Worm (Caenorhabditis elegans) whole organism, L2 larva: ENCODE data around the gene B0353.1.

Source experiments
- F13H6.1 ChIP-seq: sonication (generic microtip); optimal IDR thresholded peaks from 2 replicates; lab custom pipeline; 2016; ENCODE audit warnings: missing genetic modification characterization, missing compliant biosample characterization
- R02D3.7 ChIP-seq: fragments of 150-350 bp; optimal IDR thresholded peaks from 2 replicates; lab custom pipeline; 2014; ENCODE audit warnings: missing biosample characterization, missing genetic modification characterization
- Y55F3AM.14 ChIP-seq: fragments of 200-800 bp; sonication (Bioruptor generic); optimal IDR thresholded peaks from 2 replicates; lab custom pipeline; 2018; ENCODE audit warnings: mild to moderate bottlenecking, missing genetic modification characterization, missing compliant biosample characterization
- ZK546.5 ChIP-seq: sonication (generic microtip); optimal IDR thresholded peaks from 2 replicates; lab custom pipeline; 2017; ENCODE audit warnings: missing biosample characterization, missing genetic modification characterization
- alr-1 ChIP-seq: fragments of 150-350 bp; optimal IDR thresholded peaks from 2 replicates; lab custom pipeline; 2014; ENCODE audit warnings: missing biosample characterization, missing genetic modification characterization
- ama-1 ChIP-seq: fragments of 150-350 bp; optimal IDR thresholded peaks from 2 replicates; lab custom pipeline; 2018; ENCODE audit warnings: inconsistent platforms
- blmp-1 ChIP-seq: sonication (generic microtip); optimal IDR thresholded peaks from 2 replicates; lab custom pipeline; 2017; ENCODE audit warnings: missing genetic modification characterization, mild to moderate bottlenecking, missing compliant biosample characterization, antibody characterized with exemption, moderate library complexity; ENCODE audit not compliant: insufficient read depth
- ceh-16 ChIP-seq: fragments of 150-350 bp; optimal IDR thresholded peaks from 2 replicates; lab custom pipeline; 2014; ENCODE audit warnings: missing biosample characterization, missing genetic modification characterization
- crh-2 ChIP-seq: sonication (generic microtip); optimal IDR thresholded peaks from 2 replicates; lab custom pipeline; 2017; ENCODE audit warnings: missing biosample characterization, missing genetic modification characterization
- dmd-4 ChIP-seq: sonication (generic microtip); optimal IDR thresholded peaks from 2 replicates; lab custom pipeline; 2017; ENCODE audit warnings: missing biosample characterization, missing genetic modification characterization
- egl-27 ChIP-seq: sonication (generic microtip); optimal IDR thresholded peaks from 3 replicates; lab custom pipeline; 2017; ENCODE audit warnings: missing biosample characterization, missing genetic modification reagents, missing genetic modification characterization
- elt-1 ChIP-seq: fragments of 150-350 bp; optimal IDR thresholded peaks from 2 replicates; lab custom pipeline; 2014; ENCODE audit warnings: missing biosample characterization, missing genetic modification characterization
- elt-3 ChIP-seq: sonication (generic microtip); optimal IDR thresholded peaks from 2 replicates; lab custom pipeline; 2017; ENCODE audit warnings: missing biosample characterization, missing genetic modification characterization
- fos-1 ChIP-seq: fragments of 150-350 bp; optimal IDR thresholded peaks from 2 replicates; lab custom pipeline; 2014; ENCODE audit warnings: missing biosample characterization, missing genetic modification characterization
- gmeb-1 ChIP-seq: fragments of 150-350 bp; optimal IDR thresholded peaks from 2 replicates; lab custom pipeline; 2014; ENCODE audit warnings: missing biosample characterization, missing genetic modification characterization
- lin-11 ChIP-seq: fragments of 150-350 bp; sonication (generic microtip); optimal IDR thresholded peaks from 2 replicates; lab custom pipeline; 2014; ENCODE audit warnings: missing biosample characterization, missing genetic modification characterization, inconsistent platforms, mixed read lengths
- lin-13 ChIP-seq: fragments of 150-350 bp; optimal IDR thresholded peaks from 2 replicates; lab custom pipeline; 2014; ENCODE audit warnings: missing biosample characterization, missing genetic modification reagents, missing genetic modification characterization
- lsy-2 ChIP-seq, 2 experiments: fragments of 150-350 bp in 1 of 2; sonication (generic microtip) in 1 of 2; optimal IDR thresholded peaks; 2 replicates each; lab custom pipeline; 2014 to 2017; ENCODE audit warnings: missing biosample characterization in 2 of 2, missing genetic modification characterization in 2 of 2
- mab-5 ChIP-seq: fragments of 150-350 bp; optimal IDR thresholded peaks from 2 replicates; lab custom pipeline; 2014; ENCODE audit warnings: missing biosample characterization, missing genetic modification characterization
- mbf-1 ChIP-seq: sonication (generic microtip); optimal IDR thresholded peaks from 2 replicates; lab custom pipeline; 2017; ENCODE audit warnings: missing biosample characterization, missing genetic modification characterization
- mdl-1 ChIP-seq, 2 experiments: fragments of 150-350 bp in 1 of 2; sonication (generic microtip) in 1 of 2; optimal IDR thresholded peaks; 2 replicates each; lab custom pipeline; 2017; ENCODE audit warnings: missing biosample characterization in 2 of 2, missing genetic modification characterization in 2 of 2
- nhr-10 ChIP-seq: sonication (generic microtip); optimal IDR thresholded peaks from 2 replicates; lab custom pipeline; 2017; ENCODE audit warnings: missing biosample characterization, missing genetic modification characterization
- nhr-21 ChIP-seq: fragments of 150-350 bp; optimal IDR thresholded peaks from 2 replicates; lab custom pipeline; 2014; ENCODE audit warnings: missing biosample characterization, missing genetic modification characterization
- nhr-23 ChIP-seq: fragments of 150-350 bp; optimal IDR thresholded peaks from 2 replicates; lab custom pipeline; 2014; ENCODE audit warnings: missing biosample characterization, missing genetic modification reagents, missing genetic modification characterization
- nhr-237 ChIP-seq: fragments of 150-350 bp; optimal IDR thresholded peaks from 2 replicates; lab custom pipeline; 2014; ENCODE audit warnings: missing biosample characterization, missing genetic modification characterization
- nhr-25 ChIP-seq: fragments of 150-350 bp; sonication (generic microtip); optimal IDR thresholded peaks from 3 replicates; lab custom pipeline; 2014; ENCODE audit warnings: missing biosample characterization, missing genetic modification characterization
- nhr-6 ChIP-seq: fragments of 150-350 bp; optimal IDR thresholded peaks from 2 replicates; lab custom pipeline; 2014; ENCODE audit warnings: missing biosample characterization, missing genetic modification characterization
- nhr-77 ChIP-seq: fragments of 150-350 bp; optimal IDR thresholded peaks from 2 replicates; lab custom pipeline; 2014; ENCODE audit warnings: missing biosample characterization, missing genetic modification characterization
- peb-1 ChIP-seq: fragments of 150-350 bp; optimal IDR thresholded peaks from 2 replicates; lab custom pipeline; 2014; ENCODE audit warnings: missing biosample characterization, missing genetic modification characterization
- sem-4 ChIP-seq: fragments of 150-350 bp; optimal IDR thresholded peaks from 2 replicates; lab custom pipeline; 2014; ENCODE audit warnings: missing biosample characterization, missing genetic modification reagents, missing genetic modification characterization
- skn-1 ChIP-seq: sonication (generic microtip); optimal IDR thresholded peaks from 2 replicates; lab custom pipeline; 2017; ENCODE audit warnings: missing biosample characterization, missing genetic modification characterization
- sma-3 ChIP-seq: sonication (generic microtip); optimal IDR thresholded peaks from 2 replicates; lab custom pipeline; 2016; ENCODE audit warnings: missing genetic modification reagents, missing genetic modification characterization, missing compliant biosample characterization
- sma-9 ChIP-seq, 2 experiments: fragments of 150-350 bp in 1 of 2; sonication (generic microtip) in 1 of 2; optimal IDR thresholded peaks; 2 replicates each; lab custom pipeline; 2014 to 2016; ENCODE audit warnings: missing genetic modification characterization in 2 of 2, mild to moderate bottlenecking in 1 of 2, missing biosample characterization in 1 of 2, missing compliant biosample characterization in 1 of 2, missing genetic modification reagents in 1 of 2, moderate library complexity in 1 of 2
- unc-39 ChIP-seq: fragments of 150-350 bp; optimal IDR thresholded peaks from 2 replicates; lab custom pipeline; 2014; ENCODE audit warnings: missing biosample characterization, missing genetic modification characterization
- unc-55 ChIP-seq: fragments of 150-350 bp; sonication (generic microtip); optimal IDR thresholded peaks from 3 replicates; lab custom pipeline; 2014; ENCODE audit warnings: missing biosample characterization, missing genetic modification reagents, missing genetic modification characterization
- unc-62 ChIP-seq: fragments of 150-350 bp; optimal IDR thresholded peaks from 2 replicates; lab custom pipeline; 2014; ENCODE audit warnings: missing biosample characterization, missing genetic modification reagents, missing genetic modification characterization
- zag-1 ChIP-seq: fragments of 150-350 bp; optimal IDR thresholded peaks from 2 replicates; lab custom pipeline; 2014; ENCODE audit warnings: missing biosample characterization, missing genetic modification characterization
- ztf-4 ChIP-seq: fragments of 150-350 bp; optimal IDR thresholded peaks from 2 replicates; lab custom pipeline; 2014; ENCODE audit warnings: missing biosample characterization, missing genetic modification characterization

Gene B0353.1

DNA sequence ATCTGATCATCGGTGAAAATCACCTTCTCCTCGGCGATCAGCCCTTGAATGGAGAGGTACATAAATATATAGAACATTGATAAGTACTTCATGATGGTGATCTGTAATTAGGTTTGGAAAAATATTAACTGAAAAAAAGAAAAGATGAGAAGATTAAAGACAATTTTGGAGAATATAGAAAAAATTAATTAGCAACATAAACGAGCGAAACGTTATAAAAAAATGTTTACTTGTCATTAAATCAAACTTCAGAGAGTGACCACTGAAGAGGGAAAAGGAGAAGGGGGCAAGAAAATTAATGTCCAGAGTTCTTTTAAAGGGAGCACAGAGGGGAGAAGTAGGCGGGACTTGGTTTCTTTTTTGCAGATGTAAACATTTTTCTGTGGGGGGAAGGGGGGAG, 28.9 kb upstream of the B0353.1 start, which contains the start of gene T22F7.4:
T22F7.4 (minus strand) TSS at position 101 of the 400 bp plus-strand sequence.
- TF ChIP-seq unc-62 (no peak), mdl-1 (tag; optimal IDR thresholded peaks at IDR 0.05; lab: Kevin White, UChicago) (no peak), sma-9 (GFP tag; optimal IDR thresholded peaks at IDR 0.05; lab: Kevin White, UChicago) (no peak), sma-9 (tag; optimal IDR thresholded peaks at IDR 0.05; lab: Kevin White, UChicago) (no peak), elt-3 (no peak), R02D3.7 (tag; lab: Kevin White, UChicago) (no peak), nhr-23 (no peak), blmp-1 (tag; lab: Kevin White, UChicago) (no peak), zag-1 (no peak), Y55F3AM.14 (no peak), peb-1 (tag; lab: Kevin White, UChicago) (no peak), nhr-77 (tag; lab: Kevin White, UChicago) (no peak), egl-27 (no peak), sem-4 (tag; lab: Kevin White, UChicago) (no peak), sma-3 (GFP tag; lab: Kevin White, UChicago) (no peak), dmd-4 (tag; lab: Kevin White, UChicago) (no peak), ZK546.5 (tag; lab: Kevin White, UChicago) (no peak)
- TF ChIP-seq, all 48 proteins: peak for 0

DNA sequence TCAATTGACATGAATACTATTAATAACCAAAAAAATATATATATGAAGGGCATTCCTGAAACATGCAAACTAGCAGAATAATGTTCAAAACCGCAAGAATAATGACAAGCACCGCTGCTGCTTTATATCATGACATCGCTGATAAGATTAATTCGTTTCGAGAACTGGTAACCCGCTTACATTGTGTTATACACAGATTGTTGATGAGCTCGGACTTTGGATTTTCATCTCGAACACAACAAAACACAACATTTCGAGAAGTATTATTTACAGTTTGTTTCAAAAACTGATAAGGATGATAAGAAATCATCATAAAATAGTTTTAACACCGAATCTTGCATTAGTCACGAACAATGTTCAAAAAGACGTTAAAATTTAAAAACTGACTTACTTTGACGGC, 24.9 kb upstream of the B0353.1 start:
- no peak for TF ChIP-seq ama-1 (lab: Kevin White, UChicago)
- TF ChIP-seq fos-1 (tag; lab: Kevin White, UChicago) = peak; percentile 31

DNA sequence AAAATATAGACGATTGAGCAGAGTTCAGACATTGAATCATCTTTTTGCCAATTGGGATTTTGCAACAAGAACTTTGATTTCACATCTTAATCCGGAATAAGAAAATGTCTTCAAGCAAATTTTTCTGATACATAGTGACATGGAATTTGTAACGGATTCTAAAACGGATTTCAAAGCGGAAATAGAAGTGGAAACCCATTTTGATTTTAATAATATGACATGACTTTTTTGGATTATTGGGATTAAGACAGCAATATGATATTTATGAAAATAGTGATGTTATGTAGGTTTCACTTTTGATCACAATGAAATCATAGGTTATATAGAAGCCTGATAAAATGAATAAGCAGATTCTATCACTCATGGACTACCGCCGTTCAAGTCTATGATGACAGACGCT, 23.6 kb upstream of the B0353.1 start:
- TF ChIP-seq gmeb-1 (no peak), dmd-4 (tag; lab: Kevin White, UChicago) (no peak), skn-1 (tag; lab: Kevin White, UChicago) (no peak), sma-3 (GFP tag; lab: Kevin White, UChicago) (no peak), nhr-237 (tag; lab: Kevin White, UChicago) (no peak), nhr-25 (no peak), mab-5 (tag; lab: Kevin White, UChicago) (no peak), nhr-10 (tag; lab: Kevin White, UChicago) (no peak), alr-1 (no peak), fos-1 (tag; lab: Kevin White, UChicago) (no peak), mdl-1 (tag; optimal IDR thresholded peaks at IDR 0.05; lab: Kevin White, UChicago) (no peak)

DNA sequence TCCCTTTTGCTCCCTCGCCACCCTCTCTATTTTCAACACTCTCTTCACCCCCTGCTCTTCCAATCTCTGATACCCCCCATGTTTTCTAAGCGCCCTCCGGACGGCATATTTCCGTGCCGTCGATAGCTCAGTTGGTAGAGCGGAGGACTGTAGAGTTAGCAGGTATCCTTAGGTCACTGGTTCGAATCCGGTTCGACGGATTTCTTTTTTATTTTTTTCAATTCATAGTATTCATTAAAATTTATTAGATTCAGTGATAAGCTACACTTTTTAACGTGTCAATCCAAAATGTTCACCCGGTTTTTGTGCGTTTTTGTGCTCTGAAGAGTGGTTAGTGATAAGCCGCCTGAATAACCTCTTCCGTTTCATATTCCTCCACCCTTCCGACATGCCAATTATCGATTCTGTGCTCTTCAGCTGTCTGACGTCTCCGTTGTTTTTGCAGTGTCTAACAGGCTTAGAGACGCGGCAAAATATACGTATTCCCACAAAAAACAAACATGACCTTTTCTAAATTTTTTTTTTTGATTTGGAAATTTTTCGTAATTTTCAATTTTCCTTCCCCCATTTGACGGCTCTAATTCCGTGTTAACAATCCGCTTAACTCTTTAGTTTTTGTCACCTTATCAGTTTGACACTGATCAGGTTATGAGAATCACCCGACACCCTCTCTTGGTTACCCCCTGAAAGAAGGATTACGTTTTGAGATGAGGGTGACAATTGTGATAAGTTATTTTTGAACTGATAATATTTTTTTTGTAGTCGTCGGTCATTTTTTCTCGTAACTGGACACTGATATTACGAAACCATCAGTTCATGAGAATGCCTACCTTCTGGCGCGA, 20.3 kb upstream of the B0353.1 start:
- TF ChIP-seq ceh-16 (no peak), nhr-23 (no peak), zag-1 (no peak), unc-55 (GFP tag; lab: Kevin White, UChicago) (peak; percentile 26), gmeb-1 (peak; percentile 14), unc-39 (tag; lab: Kevin White, UChicago) (no peak), lsy-2 (tag; optimal IDR thresholded peaks at IDR 0.05; lab: Kevin White, UChicago) (peak in 1 of 2 experiments; percentile 40), peb-1 (tag; lab: Kevin White, UChicago) (no peak), egl-27 (no peak), mdl-1 (tag; optimal IDR thresholded peaks at IDR 0.05; lab: Kevin White, UChicago) (no peak), lin-11 (tag; lab: Kevin White, UChicago) (peak; percentile 9), dmd-4 (tag; lab: Kevin White, UChicago) (no peak), lin-13 (GFP tag; lab: Kevin White, UChicago) (no peak), nhr-6 (tag; lab: Kevin White, UChicago) (no peak), mbf-1 (tag; lab: Kevin White, UChicago) (no peak), sma-9 (GFP tag; optimal IDR thresholded peaks at IDR 0.05; lab: Kevin White, UChicago) (peak; percentile 30), sma-9 (tag; optimal IDR thresholded peaks at IDR 0.05; lab: Kevin White, UChicago) (no peak), nhr-21 (no peak), Y55F3AM.14 (no peak), ztf-4 (tag; lab: Kevin White, UChicago) (no peak), nhr-10 (tag; lab: Kevin White, UChicago) (no peak), mab-5 (tag; lab: Kevin White, UChicago) (no peak), F13H6.1 (peak; percentile 12), nhr-77 (tag; lab: Kevin White, UChicago) (no peak), fos-1 (tag; lab: Kevin White, UChicago) (peak; percentile 17), crh-2 (peak; percentile 49), elt-1 (tag; lab: Kevin White, UChicago) (no peak)
